Worm (Caenorhabditis elegans): ENCODE measurements around the gene K04B12.2.

The K04B12.2 gene

ce11 chrII:14437922-14438458 lies at the start of gene K04B12.2:
K04B12.2 (minus strand) TSS chrII:14437972.
- TF ChIP-seq ztf-11 (tag; optimal IDR thresholded peaks at IDR 0.05): no peak
- TF ChIP-seq zip-8 (tag; optimal IDR thresholded peaks at IDR 0.05): no peak
- no peak for TF ChIP-seq ceh-43 (GFP tag; optimal IDR thresholded peaks at IDR 0.05)
- TF ChIP-seq flh-1 (GFP tag; optimal IDR thresholded peaks at IDR 0.05): no peak
- peak; percentile 46 for TF ChIP-seq lsy-2 (tag; optimal IDR thresholded peaks at IDR 0.05)
- no peak for TF ChIP-seq lin-32 (GFP tag; optimal IDR thresholded peaks at IDR 0.05)
- TF ChIP-seq nhr-237 (tag; optimal IDR thresholded peaks at IDR 0.05): peak; percentile 33
- TF ChIP-seq ham-2 (GFP tag; optimal IDR thresholded peaks at IDR 0.05): peak; percentile 72
- TF ChIP-seq cnd-1 (tag; optimal IDR thresholded peaks at IDR 0.05): no peak
- no peak for TF ChIP-seq mab-5 (tag; optimal IDR thresholded peaks at IDR 0.05)
- peak; percentile 85 for TF ChIP-seq nhr-2 (tag; optimal IDR thresholded peaks at IDR 0.05)
- peak; percentile 48 for TF ChIP-seq sptf-1 (tag; optimal IDR thresholded peaks at IDR 0.05)
- TF ChIP-seq unc-39 (tag; optimal IDR thresholded peaks at IDR 0.05): no peak
- TF ChIP-seq lin-13 (tag; optimal IDR thresholded peaks at IDR 0.05): peak; percentile 52
- no peak for TF ChIP-seq nhr-28 (tag; optimal IDR thresholded peaks at IDR 0.05)
- TF ChIP-seq unc-62 (GFP tag; optimal IDR thresholded peaks at IDR 0.05): peak; percentile 17
- TF ChIP-seq pha-4 (tag; optimal IDR thresholded peaks at IDR 0.05): peak; percentile 82
- TF ChIP-seq nhr-12 (tag; optimal IDR thresholded peaks at IDR 0.05): no peak
- no peak for TF ChIP-seq snpc-4 (tag; optimal IDR thresholded peaks at IDR 0.05)
- TF ChIP-seq ces-1 (GFP tag; optimal IDR thresholded peaks at IDR 0.05): peak; percentile 18
- peak; percentile 32 for TF ChIP-seq hlh-1 (tag; optimal IDR thresholded peaks at IDR 0.05)
- TF ChIP-seq ceh-39 (tag; optimal IDR thresholded peaks at IDR 0.05): peak; percentile 50
- no peak for TF ChIP-seq mls-2 (tag; optimal IDR thresholded peaks at IDR 0.05)
- no peak for TF ChIP-seq ceh-83 (GFP tag; optimal IDR thresholded peaks at IDR 0.05)
- TF ChIP-seq M03D4.4 (tag; optimal IDR thresholded peaks at IDR 0.05): no peak
- TF ChIP-seq tbx-8 (GFP tag; optimal IDR thresholded peaks at IDR 0.05): no peak
- no peak for TF ChIP-seq drap-1 (GFP tag; optimal IDR thresholded peaks at IDR 0.05)
- peak; percentile 68 for TF ChIP-seq unc-120 (tag; optimal IDR thresholded peaks at IDR 0.05; ENCODE audit: poor library complexity, severe bottlenecking)
- no peak for TF ChIP-seq bed-3 (GFP tag; optimal IDR thresholded peaks at IDR 0.05)
- no peak for TF ChIP-seq blmp-1 (tag; optimal IDR thresholded peaks at IDR 0.05)
- TF ChIP-seq elt-1 (tag; optimal IDR thresholded peaks at IDR 0.05; ENCODE audit: borderline replicate concordance, insufficient read depth): no peak
- TF ChIP-seq elt-3 (tag; optimal IDR thresholded peaks at IDR 0.05): peak; percentile 55
- TF ChIP-seq mep-1 (tag; optimal IDR thresholded peaks at IDR 0.05): peak; percentile 51

- no peak for TF ChIP-seq flh-1 (GFP tag; optimal IDR thresholded peaks at IDR 0.05)
- TF ChIP-seq ztf-11 (tag; optimal IDR thresholded peaks at IDR 0.05): no peak
- TF ChIP-seq unc-39 (tag; optimal IDR thresholded peaks at IDR 0.05): no peak
- no peak for TF ChIP-seq mab-5 (tag; optimal IDR thresholded peaks at IDR 0.05)
- no peak for TF ChIP-seq nhr-28 (tag; optimal IDR thresholded peaks at IDR 0.05)
- TF ChIP-seq elt-3 (tag; optimal IDR thresholded peaks at IDR 0.05): no peak
- no peak for TF ChIP-seq ces-1 (GFP tag; optimal IDR thresholded peaks at IDR 0.05)
- TF ChIP-seq bed-3 (GFP tag; optimal IDR thresholded peaks at IDR 0.05): no peak
- TF ChIP-seq unc-120 (tag; optimal IDR thresholded peaks at IDR 0.05; ENCODE audit: poor library complexity, severe bottlenecking): no peak
- no peak for TF ChIP-seq blmp-1 (tag; optimal IDR thresholded peaks at IDR 0.05)
- TF ChIP-seq lin-13 (tag; optimal IDR thresholded peaks at IDR 0.05): no peak
These were observed 46.0 kb upstream of the K04B12.2 start for ce11 chrII:14483813-14484212.

ce11 chrII:14480772-14481171 lies 43.0 kb upstream of the K04B12.2 start:
- no peak for TF ChIP-seq elt-1 (tag; optimal IDR thresholded peaks at IDR 0.05; ENCODE audit: borderline replicate concordance, insufficient read depth)
- TF ChIP-seq unc-120 (tag; optimal IDR thresholded peaks at IDR 0.05; ENCODE audit: poor library complexity, severe bottlenecking): no peak
- TF ChIP-seq hlh-1 (tag; optimal IDR thresholded peaks at IDR 0.05): no peak
- peak; percentile 38 for TF ChIP-seq zip-8 (tag; optimal IDR thresholded peaks at IDR 0.05)
- TF ChIP-seq sptf-1 (tag; optimal IDR thresholded peaks at IDR 0.05): no peak
- no peak for TF ChIP-seq ceh-83 (GFP tag; optimal IDR thresholded peaks at IDR 0.05)
- TF ChIP-seq ztf-11 (tag; optimal IDR thresholded peaks at IDR 0.05): no peak
- no peak for TF ChIP-seq bed-3 (GFP tag; optimal IDR thresholded peaks at IDR 0.05)
- TF ChIP-seq elt-3 (tag; optimal IDR thresholded peaks at IDR 0.05): no peak
- no peak for TF ChIP-seq M03D4.4 (tag; optimal IDR thresholded peaks at IDR 0.05)
- TF ChIP-seq nhr-76 (tag; optimal IDR thresholded peaks at IDR 0.05): no peak
- no peak for TF ChIP-seq flh-1 (GFP tag; optimal IDR thresholded peaks at IDR 0.05)
- TF ChIP-seq mls-2 (tag; optimal IDR thresholded peaks at IDR 0.05): no peak
- TF ChIP-seq nhr-12 (tag; optimal IDR thresholded peaks at IDR 0.05): no peak
- TF ChIP-seq unc-62 (GFP tag; optimal IDR thresholded peaks at IDR 0.05): peak; percentile 1
- TF ChIP-seq ceh-39 (tag; optimal IDR thresholded peaks at IDR 0.05): no peak
